Worm (Caenorhabditis elegans): Measurements from ENCODE around the gene Y41D4B.15.

Gene Y41D4B.15

DNA sequence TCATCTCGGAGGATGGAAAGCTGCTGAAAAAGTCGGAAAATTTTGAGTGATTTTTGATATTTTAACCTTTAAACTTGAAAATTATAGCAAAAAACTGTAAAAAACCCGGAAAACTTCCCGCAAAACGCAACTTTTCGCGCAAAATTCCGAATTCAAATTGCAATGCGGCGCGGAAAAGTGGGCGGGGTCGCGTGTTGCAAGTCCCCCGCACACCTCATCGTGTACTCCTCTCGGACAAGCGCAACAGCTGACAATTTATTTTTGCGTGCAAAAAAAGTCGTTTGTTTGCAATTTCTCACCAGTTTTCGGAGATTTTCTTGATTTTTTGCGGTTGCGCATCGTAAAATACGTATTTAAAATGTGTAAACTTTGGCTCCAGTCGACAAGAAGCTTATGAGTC, 31.9 kb downstream of the Y41D4B.15 start, which contains the start of gene npp-8 (continued):
- no peak for TF ChIP-seq ama-1 (optimal IDR thresholded peaks at IDR 0.05)
- TF ChIP-seq ama-1 (GFP tag; optimal IDR thresholded peaks at IDR 0.05) = no peak
- TF ChIP-seq Y56A3A.18 (GFP tag; IDR thresholded peaks at IDR 0.05) = no peak
- no peak for TF ChIP-seq lag-1 (GFP tag; IDR thresholded peaks at IDR 0.05)
- TF ChIP-seq him-1 (tag; optimal IDR thresholded peaks at IDR 0.05) = no peak
- peak; percentile 46 for TF ChIP-seq snpc-4 (GFP tag; optimal IDR thresholded peaks at IDR 0.05)
- peak; percentile 50 to 66 (median 59) for TF ChIP-seq snpc-4 (tag; optimal IDR thresholded peaks at IDR 0.05)
- peak; percentile 33 for TF ChIP-seq atf-7 (tag; optimal IDR thresholded peaks at IDR 0.05)
- peak; percentile 12 for TF ChIP-seq B0261.1 (tag; optimal IDR thresholded peaks at IDR 0.05)
- TF ChIP-seq fkh-3 (tag; optimal IDR thresholded peaks at IDR 0.05) = no peak
- TF ChIP-seq akir-1 (GFP tag; optimal IDR thresholded peaks at IDR 0.05) = no peak
- TF ChIP-seq mcd-1 (GFP tag; IDR thresholded peaks at IDR 0.05) = peak; percentile 90
- peak; percentile 67; the same call in 1 of the 2 replicates for TF ChIP-seq ztf-28 (GFP tag; IDR thresholded peaks at IDR 0.05)
- peak; percentile 19 for TF ChIP-seq die-1 (tag; optimal IDR thresholded peaks at IDR 0.05)
- TF ChIP-seq tbp1 (GFP tag; optimal IDR thresholded peaks at IDR 0.05) = peak; percentile 70
- no peak for TF ChIP-seq T07F8.4 (tag; optimal IDR thresholded peaks at IDR 0.05)
- peak in 2 of 3 experiments; percentile 5 to 73 for TF ChIP-seq lin-35 (GFP tag; optimal IDR thresholded peaks at IDR 0.05)
- peak; percentile 57 for TF ChIP-seq hrde-1 (tag; optimal IDR thresholded peaks at IDR 0.05; ENCODE audit: borderline replicate concordance)
- TF ChIP-seq mes-4 (tag; optimal IDR thresholded peaks at IDR 0.05) = no peak
- TF ChIP-seq ztf-3 (GFP tag; optimal IDR thresholded peaks at IDR 0.05) = no peak
- no peak for TF ChIP-seq mxl-1 (tag; optimal IDR thresholded peaks at IDR 0.05)
- peak; percentile 20 for TF ChIP-seq ets-4 (GFP tag; optimal IDR thresholded peaks at IDR 0.05)
- no peak for TF ChIP-seq F52B5.7 (tag; optimal IDR thresholded peaks at IDR 0.05)
- TF ChIP-seq Y79H2A.3 (GFP tag; conservative IDR thresholded peaks at IDR 0.05) = no peak
- peak; percentile 83 for TF ChIP-seq zfh-2 (GFP tag; conservative IDR thresholded peaks at IDR 0.05)
- TF ChIP-seq F22D6.2 (tag; optimal IDR thresholded peaks at IDR 0.05) = peak; percentile 31
- no peak for TF ChIP-seq bed-1 (GFP tag; IDR thresholded peaks at IDR 0.05)
- TF ChIP-seq sptf-2 (GFP tag; optimal IDR thresholded peaks at IDR 0.05) = peak; percentile 18
- 0 out of 2 replicates have a peak, but pooled peaks have one; percentile 45 for TF ChIP-seq hmg-20 (GFP tag; IDR thresholded peaks at IDR 0.05)
- TF ChIP-seq ceh-58 (GFP tag; IDR thresholded peaks at IDR 0.05) = no peak
- TF ChIP-seq F37B4.10 (GFP tag; IDR thresholded peaks at IDR 0.05) = no peak
- TF ChIP-seq let-526 (GFP tag; IDR thresholded peaks at IDR 0.05) = no peak
- TF ChIP-seq ztf-6 (GFP tag; IDR thresholded peaks at IDR 0.05) = no peak
- TF ChIP-seq F49E8.2 (tag; optimal IDR thresholded peaks at IDR 0.05; ENCODE audit: insufficient read depth) = peak; percentile 79
- TF ChIP-seq F57C9.4 (tag; optimal IDR thresholded peaks at IDR 0.05) = no peak
- TF ChIP-seq chd-7 (tag; optimal IDR thresholded peaks at IDR 0.05) = peak; percentile 65
- peak; percentile 14 for TF ChIP-seq somi-1 (GFP tag; optimal IDR thresholded peaks at IDR 0.05)
- peak; percentile 85 for TF ChIP-seq dpl-1 (GFP tag; optimal IDR thresholded peaks at IDR 0.05)
- peak; percentile 96 for TF ChIP-seq lin-54 (GFP tag; optimal IDR thresholded peaks at IDR 0.05)
- peak; percentile 62 for TF ChIP-seq pha-4 (tag; optimal IDR thresholded peaks at IDR 0.05)
- TF ChIP-seq nhr-90 (tag; optimal IDR thresholded peaks at IDR 0.05) = peak; percentile 24
- TF ChIP-seq attf-3 (GFP tag; conservative IDR thresholded peaks at IDR 0.05) = peak; percentile 79
- TF ChIP-seq tlf-1 (GFP tag; optimal IDR thresholded peaks at IDR 0.05) = peak; percentile 81
- TF ChIP-seq snpc-1.1 (tag; optimal IDR thresholded peaks at IDR 0.05; ENCODE audit: insufficient read depth) = peak; percentile 38
- peak; percentile 65 for TF ChIP-seq egrh-3 (GFP tag; IDR thresholded peaks at IDR 0.05)
- peak; percentile 92 for TF ChIP-seq athp-1 (tag; optimal IDR thresholded peaks at IDR 0.05)
- TF ChIP-seq F23B12.7 (tag; optimal IDR thresholded peaks at IDR 0.05; ENCODE audit: insufficient read depth) = peak; percentile 89
- peak; percentile 25 for TF ChIP-seq mel-28 (tag; optimal IDR thresholded peaks at IDR 0.05; ENCODE audit: borderline replicate concordance)
- peak; percentile 72 for TF ChIP-seq K12H6.12 (tag; optimal IDR thresholded peaks at IDR 0.05)

Data from whole organism, young adult.